Worm (Caenorhabditis elegans): ENCODE results near the gene F41B4.2.
A peak's percentile ranks its signal among the peaks of the same experiment; 100 is the strongest.

F41B4.2 gene

ce11 chrX:6867707-6868106 lies 32.6 kb upstream of the F41B4.2 start:
- TF ChIP-seq B0019.2 (GFP tag; conservative IDR thresholded peaks at IDR 0.05): no peak
- no peak for TF ChIP-seq aptf-2 (GFP tag; conservative IDR thresholded peaks at IDR 0.05)
- TF ChIP-seq tbp1 (GFP tag; optimal IDR thresholded peaks at IDR 0.05): peak; percentile 94
- peak in 1 of 3 experiments; percentile 76 for TF ChIP-seq lin-35 (GFP tag; optimal IDR thresholded peaks at IDR 0.05)
- TF ChIP-seq mes-4 (tag; optimal IDR thresholded peaks at IDR 0.05): peak; percentile 91
- no peak for TF ChIP-seq Y53F4B.3 (GFP tag; IDR thresholded peaks at IDR 0.05)
- peak; percentile 44 for TF ChIP-seq nhr-80 (tag; optimal IDR thresholded peaks at IDR 0.05)
- no peak; the same call in 1 of the 2 replicates for TF ChIP-seq C06A6.2 (GFP tag; conservative IDR thresholded peaks at IDR 0.05)
- peak; percentile 96 for TF ChIP-seq die-1 (tag; optimal IDR thresholded peaks at IDR 0.05)
- peak; percentile 90 for TF ChIP-seq dox-1 (GFP tag; IDR thresholded peaks at IDR 0.05)
- 0 out of 2 replicates have a peak, but pooled peaks have one; percentile 47 for TF ChIP-seq K11D2.4 (GFP tag; IDR thresholded peaks at IDR 0.05)
- TF ChIP-seq B0336.3 (GFP tag; IDR thresholded peaks at IDR 0.05): no peak; the same call in none of the 2 replicates
- TF ChIP-seq F23B12.7 (tag; optimal IDR thresholded peaks at IDR 0.05; ENCODE audit: insufficient read depth): peak; percentile 57
- TF ChIP-seq mel-28 (tag; optimal IDR thresholded peaks at IDR 0.05; ENCODE audit: borderline replicate concordance): no peak
- no peak for TF ChIP-seq F22D6.2 (tag; optimal IDR thresholded peaks at IDR 0.05)
- TF ChIP-seq rcor-1 (GFP tag; IDR thresholded peaks at IDR 0.05): peak; percentile 85
- peak; percentile 77 for TF ChIP-seq ekl-4 (GFP tag; IDR thresholded peaks at IDR 0.05)
- peak; percentile 44 for TF ChIP-seq athp-1 (tag; optimal IDR thresholded peaks at IDR 0.05)
- TF ChIP-seq K12H6.12 (tag; optimal IDR thresholded peaks at IDR 0.05): peak; percentile 15
- TF ChIP-seq F10E7.11 (tag; optimal IDR thresholded peaks at IDR 0.05): peak; percentile 60
- TF ChIP-seq madf-10 (tag; optimal IDR thresholded peaks at IDR 0.05): peak; percentile 81
- TF ChIP-seq B0035.1 (tag; optimal IDR thresholded peaks at IDR 0.05): peak; percentile 85
- TF ChIP-seq ztf-18 (tag; optimal IDR thresholded peaks at IDR 0.05): peak; percentile 76
- peak; percentile 23 for TF ChIP-seq efl-1 (GFP tag; optimal IDR thresholded peaks at IDR 0.05)
- no peak for TF ChIP-seq ceh-91 (GFP tag; IDR thresholded peaks at IDR 0.05)
- peak; percentile 39 for TF ChIP-seq lsl-1 (GFP tag; optimal IDR thresholded peaks at IDR 0.05)
- peak; percentile 95 for TF ChIP-seq ceh-79 (tag; optimal IDR thresholded peaks at IDR 0.05)
- TF ChIP-seq B0261.1 (tag; optimal IDR thresholded peaks at IDR 0.05): peak; percentile 89
- TF ChIP-seq lag-1 (GFP tag; IDR thresholded peaks at IDR 0.05): no peak
- TF ChIP-seq hrde-1 (tag; optimal IDR thresholded peaks at IDR 0.05; ENCODE audit: borderline replicate concordance): peak; percentile 82
- TF ChIP-seq hlh-12 (tag; optimal IDR thresholded peaks at IDR 0.05): peak; percentile 73
- TF ChIP-seq lir-1 (GFP tag; conservative IDR thresholded peaks at IDR 0.05): no peak
- peak; percentile 68; the same call in 1 of the 2 replicates for TF ChIP-seq Y95B8A.8 (GFP tag; IDR thresholded peaks at IDR 0.05)
- TF ChIP-seq zim-3 (tag; optimal IDR thresholded peaks at IDR 0.05): peak; percentile 91
- 0 out of 2 replicates have a peak, but pooled peaks have one; percentile 31 for TF ChIP-seq let-526 (GFP tag; IDR thresholded peaks at IDR 0.05)
- TF ChIP-seq snpc-4 (GFP tag; optimal IDR thresholded peaks at IDR 0.05): peak; percentile 82
- TF ChIP-seq snpc-4 (tag; optimal IDR thresholded peaks at IDR 0.05): peak in 3 of 4 experiments; percentile 57 to 80 (median 75)
- TF ChIP-seq sptf-2 (GFP tag; optimal IDR thresholded peaks at IDR 0.05): peak; percentile 89
- TF ChIP-seq chd-7 (tag; optimal IDR thresholded peaks at IDR 0.05): peak; percentile 84
- TF ChIP-seq T26A5.8 (tag; optimal IDR thresholded peaks at IDR 0.05): peak; percentile 86
- no peak for TF ChIP-seq madf-8 (GFP tag; conservative IDR thresholded peaks at IDR 0.05)
- peak; percentile 35 for TF ChIP-seq fkh-3 (tag; optimal IDR thresholded peaks at IDR 0.05)
- TF ChIP-seq egl-44 (GFP tag; IDR thresholded peaks at IDR 0.05): peak; percentile 93
- TF ChIP-seq bed-2 (GFP tag; IDR thresholded peaks at IDR 0.05): peak; percentile 84; the same call in 1 of the 2 replicates
- TF ChIP-seq xnd-1 (tag; optimal IDR thresholded peaks at IDR 0.05): no peak
- no peak; the same call in none of the 2 replicates for TF ChIP-seq ceh-100 (GFP tag; IDR thresholded peaks at IDR 0.05)
- peak; percentile 88 for TF ChIP-seq D2030.7 (GFP tag; IDR thresholded peaks at IDR 0.05)
- peak; percentile 79 for TF ChIP-seq nhr-179 (tag; optimal IDR thresholded peaks at IDR 0.05)
- TF ChIP-seq lin-26 (GFP tag; IDR thresholded peaks at IDR 0.05): peak; percentile 96
